Worm (Caenorhabditis elegans): ENCODE results near the gene srbc-78.

ce11 chrV:20480790-20481189 lies 8.2 kb downstream of the srbc-78 start:
- TF ChIP-seq nhr-237 (tag; optimal IDR thresholded peaks at IDR 0.05) (no peak), lin-32 (GFP tag; optimal IDR thresholded peaks at IDR 0.05) (no peak), nhr-28 (tag; optimal IDR thresholded peaks at IDR 0.05) (no peak), elt-1 (tag; optimal IDR thresholded peaks at IDR 0.05; ENCODE audit: borderline replicate concordance, insufficient read depth) (no peak), pha-4 (tag; optimal IDR thresholded peaks at IDR 0.05) (no peak), mab-5 (tag; optimal IDR thresholded peaks at IDR 0.05) (no peak), nhr-76 (tag; optimal IDR thresholded peaks at IDR 0.05) (no peak), mep-1 (tag; optimal IDR thresholded peaks at IDR 0.05) (no peak), snpc-4 (tag; optimal IDR thresholded peaks at IDR 0.05) (no peak), lsy-2 (tag; optimal IDR thresholded peaks at IDR 0.05) (no peak), ceh-83 (GFP tag; optimal IDR thresholded peaks at IDR 0.05) (no peak), ham-2 (GFP tag; optimal IDR thresholded peaks at IDR 0.05) (no peak), ces-1 (GFP tag; optimal IDR thresholded peaks at IDR 0.05) (no peak), ztf-11 (tag; optimal IDR thresholded peaks at IDR 0.05) (no peak)

All from whole organism, mixed stage, embryonic.